Fruit fly (Drosophila melanogaster) whole organism: Measurements from ENCODE around the gene kek6.

ENCODE experiments used
- Dll ChIP-seq: fragments of >200 bp; optimal IDR thresholded peaks from 2 replicates; lab custom pipeline; 2017
- psq ChIP-seq: fragments of >200 bp; optimal IDR thresholded peaks from 2 replicates; lab custom pipeline; 2017
- usp ChIP-seq: fragments of >200 bp; optimal IDR thresholded peaks from 2 replicates; lab custom pipeline; 2017; ENCODE audit warnings: missing biosample characterization, missing genetic modification characterization, mixed read lengths

DNA sequence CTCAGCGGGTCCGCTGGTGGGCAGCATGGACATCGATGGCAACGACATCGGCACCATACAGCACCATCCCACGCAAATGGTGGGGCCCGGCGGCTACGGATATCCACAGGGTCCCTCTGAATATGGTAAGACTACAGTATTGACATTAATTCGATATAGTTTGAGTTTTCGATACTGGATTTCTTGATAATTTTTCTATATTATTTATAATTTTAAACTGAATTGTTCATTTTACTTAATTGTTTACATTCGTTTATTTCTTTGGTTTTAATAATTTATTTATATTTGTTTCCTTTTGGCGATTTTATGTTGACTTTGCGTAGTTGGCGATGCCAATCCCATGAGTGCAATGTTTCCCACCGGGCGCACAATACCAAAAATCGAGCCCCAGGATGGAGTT, 9.4 kb upstream of the kek6 start, which contains the start of gene CycG:
- TF ChIP-seq psq (no peak), usp (GFP tag; lab: Kevin White, UChicago) (no peak), Dll (lab: Kevin White, UChicago) (no peak)
